Worm (Caenorhabditis elegans): ENCODE results near the gene Y54F10BM.12.

- TF ChIP-seq flt-1 (GFP tag; IDR thresholded peaks at IDR 0.05) (no peak), tab-1 (GFP tag; IDR thresholded peaks at IDR 0.05) (no peak), klf-2 (GFP tag; conservative IDR thresholded peaks at IDR 0.05) (no peak), ztf-29 (GFP tag; IDR thresholded peaks at IDR 0.05) (no peak)
Measured at ce11 chrIII:2288261-2288660, 41.2 kb downstream of the Y54F10BM.12 start.
